Fruit fly (Drosophila melanogaster) whole organism, embryonic: Measurements from ENCODE around the gene CG31102.

ENCODE experiments used
- CG15696 ChIP-seq: fragments of 200-800 bp; sonication (Bioruptor generic); optimal IDR thresholded peaks from 2 replicates; lab custom pipeline; 2019; ENCODE audit warnings: missing biosample characterization, mild to moderate bottlenecking, missing genetic modification characterization, moderate library complexity
- CG17912 ChIP-seq: fragments of 200-800 bp; sonication (Bioruptor generic); optimal IDR thresholded peaks from 2 replicates; lab custom pipeline; 2018; ENCODE audit warnings: missing biosample characterization, mild to moderate bottlenecking, missing genetic modification characterization
- CG30020 ChIP-seq: fragments of 200-800 bp; optimal IDR thresholded peaks from 2 replicates; lab custom pipeline; 2019; ENCODE audit warnings: missing biosample characterization, mild to moderate bottlenecking, missing genetic modification characterization, moderate library complexity
- CG4854 ChIP-seq: fragments of 200-800 bp; sonication (Bioruptor generic); optimal IDR thresholded peaks from 2 replicates; lab custom pipeline; 2016; ENCODE audit warnings: missing biosample characterization, missing genetic modification characterization, inconsistent platforms
- ara ChIP-seq: fragments of 200-800 bp; sonication (Bioruptor generic); IDR thresholded peaks from 2 replicates; pipeline ENCODE4 v1.3.6; 2022; ENCODE audit warnings: missing biosample characterization, missing genetic modification characterization

DNA sequence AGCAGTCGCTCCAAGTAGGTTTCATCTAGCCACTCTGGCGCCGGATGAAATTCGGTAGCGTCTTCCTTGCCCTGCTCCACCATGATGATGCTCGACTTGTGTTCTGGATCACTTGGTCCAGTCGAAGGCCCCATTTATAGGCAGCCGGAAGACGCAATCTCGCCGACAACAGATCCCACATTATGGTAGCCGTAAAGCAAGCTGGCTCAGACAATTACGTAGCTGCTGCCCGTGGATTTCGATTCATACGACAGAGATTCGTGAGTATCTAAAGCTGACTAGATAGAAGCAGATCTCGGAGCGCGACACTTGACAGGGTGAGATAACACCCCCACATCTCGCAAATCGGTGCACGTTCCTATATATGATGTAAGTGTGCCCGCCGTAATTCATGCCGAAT is 18.3 kb downstream of the CG31102 start, which contains the start of gene CG10513:
- TF ChIP-seq CG17912 (GFP tag; lab: Kevin White, UChicago) (no peak), ara (GFP tag; lab: Robert Waterston, UW) (no peak), CG15696 (no peak), CG4854 (GFP tag; lab: Kevin White, UChicago) (no peak), CG30020 (tag; lab: Kevin White, UChicago) (no peak)
